Worm (Caenorhabditis elegans) whole organism, mixed stage, embryonic: ENCODE data around the gene arl-5.

Experiments used
- nhr-12 ChIP-seq: fragments of 150-350 bp; optimal IDR thresholded peaks from 2 replicates; lab custom pipeline; 2014; ENCODE audit warnings: missing biosample characterization, missing genetic modification characterization
- tbx-8 ChIP-seq: fragments of 200-800 bp; sonication (Bioruptor generic); optimal IDR thresholded peaks from 2 replicates; lab custom pipeline; 2018; ENCODE audit warnings: mild to moderate bottlenecking, missing genetic modification characterization, moderate library complexity, missing compliant biosample characterization

DNA sequence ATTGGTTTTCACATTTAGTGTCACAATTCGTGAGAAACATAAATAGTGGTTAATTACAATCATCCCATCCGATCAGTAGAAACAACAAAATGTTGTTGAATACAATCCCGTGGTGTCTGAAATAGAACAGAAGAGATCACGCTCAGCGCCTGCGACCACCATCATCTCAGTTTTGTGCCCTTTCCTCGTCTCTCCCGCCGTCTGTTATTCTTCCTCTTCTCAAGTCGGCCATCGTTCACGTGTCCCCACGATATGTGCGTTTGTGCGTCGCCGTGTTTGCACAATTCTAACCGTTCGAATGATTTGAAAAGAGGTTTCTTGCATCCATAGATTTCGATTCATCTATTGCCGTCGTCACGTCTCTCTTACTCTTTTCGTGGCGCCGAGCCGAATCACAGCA lies 4.3 kb upstream of the arl-5 start, which contains the start of gene panl-3:
- TF ChIP-seq nhr-12, result no peak
- TF ChIP-seq tbx-8 (GFP tag; lab: Kevin White, UChicago), result no peak
